Worm (Caenorhabditis elegans) whole organism, mixed stage, embryonic: ENCODE results near the gene fkh-4.
"Not testable (repeated sequence)": the region's sequence is repeated elsewhere in the genome, so short reads cannot be mapped to it uniquely, and the experiment has no call there.

Experiments used
- M03D4.4 ChIP-seq: sonication (generic microtip); optimal IDR thresholded peaks from 2 replicates; lab custom pipeline; 2017; ENCODE audit warnings: mild to moderate bottlenecking, missing genetic modification characterization, missing compliant biosample characterization
- bed-3 ChIP-seq: fragments of 200-800 bp; sonication (Bioruptor generic); optimal IDR thresholded peaks from 3 replicates; lab custom pipeline; 2018; ENCODE audit warnings: mild to moderate bottlenecking, missing genetic modification characterization, moderate library complexity, missing compliant biosample characterization
- blmp-1 ChIP-seq: fragments of 150-350 bp; optimal IDR thresholded peaks from 2 replicates; lab custom pipeline; 2014; ENCODE audit warnings: missing biosample characterization, missing genetic modification characterization
- ceh-39 ChIP-seq: fragments of 150-350 bp; optimal IDR thresholded peaks from 2 replicates; lab custom pipeline; 2014; ENCODE audit warnings: missing biosample characterization, missing genetic modification characterization
- ceh-43 ChIP-seq: fragments of 200-800 bp; sonication (Bioruptor generic); optimal IDR thresholded peaks from 2 replicates; lab custom pipeline; 2018; ENCODE audit warnings: mild to moderate bottlenecking, missing genetic modification characterization, moderate library complexity, missing compliant biosample characterization
- ceh-83 ChIP-seq: fragments of 200-800 bp; sonication (Bioruptor generic); optimal IDR thresholded peaks from 2 replicates; lab custom pipeline; 2018; ENCODE audit warnings: mild to moderate bottlenecking, missing genetic modification characterization, missing compliant biosample characterization
- ces-1 ChIP-seq: fragments of 150-350 bp; optimal IDR thresholded peaks from 2 replicates; lab custom pipeline; 2014; ENCODE audit warnings: missing biosample characterization, missing genetic modification reagents, missing genetic modification characterization
- drap-1 ChIP-seq: fragments of 200-800 bp; sonication (Bioruptor generic); optimal IDR thresholded peaks from 3 replicates; lab custom pipeline; 2018; ENCODE audit warnings: mild to moderate bottlenecking, missing genetic modification characterization, missing compliant biosample characterization
- elt-1 ChIP-seq: sonication (generic microtip); optimal IDR thresholded peaks from 2 replicates; lab custom pipeline; 2017; ENCODE audit warnings: missing genetic modification characterization, mild to moderate bottlenecking, missing compliant biosample characterization, antibody characterized with exemption, moderate library complexity, borderline replicate concordance; ENCODE audit not compliant: insufficient read depth
- flh-1 ChIP-seq: fragments of 200-800 bp; sonication (Bioruptor generic); optimal IDR thresholded peaks from 2 replicates; lab custom pipeline; 2018; ENCODE audit warnings: mild to moderate bottlenecking, missing genetic modification characterization, moderate library complexity, missing compliant biosample characterization
- ham-2 ChIP-seq: fragments of 200-800 bp; sonication (Bioruptor generic); optimal IDR thresholded peaks from 2 replicates; lab custom pipeline; 2018; ENCODE audit warnings: mild to moderate bottlenecking, missing genetic modification characterization, missing compliant biosample characterization
- hlh-1 ChIP-seq: fragments of 150-350 bp; optimal IDR thresholded peaks from 2 replicates; lab custom pipeline; 2014; ENCODE audit warnings: missing biosample characterization, missing genetic modification reagents, missing genetic modification characterization
- lin-32 ChIP-seq: fragments of 200-800 bp; sonication (Bioruptor generic); optimal IDR thresholded peaks from 2 replicates; lab custom pipeline; 2018; ENCODE audit warnings: mild to moderate bottlenecking, missing genetic modification characterization, missing compliant biosample characterization
- lsy-2 ChIP-seq: fragments of 150-350 bp; optimal IDR thresholded peaks from 2 replicates; lab custom pipeline; 2014; ENCODE audit warnings: missing biosample characterization, missing genetic modification characterization
- mab-5 ChIP-seq: fragments of 150-350 bp; optimal IDR thresholded peaks from 2 replicates; lab custom pipeline; 2014; ENCODE audit warnings: missing biosample characterization, missing genetic modification characterization
- mep-1 ChIP-seq: fragments of 150-350 bp; optimal IDR thresholded peaks from 2 replicates; lab custom pipeline; 2017; ENCODE audit warnings: missing biosample characterization, missing genetic modification reagents, missing genetic modification characterization, inconsistent platforms
- nhr-12 ChIP-seq: fragments of 150-350 bp; optimal IDR thresholded peaks from 2 replicates; lab custom pipeline; 2014; ENCODE audit warnings: missing biosample characterization, missing genetic modification characterization
- nhr-2 ChIP-seq: fragments of 150-350 bp; optimal IDR thresholded peaks from 2 replicates; lab custom pipeline; 2014; ENCODE audit warnings: missing biosample characterization, missing genetic modification characterization
- nhr-237 ChIP-seq: fragments of 150-350 bp; optimal IDR thresholded peaks from 2 replicates; lab custom pipeline; 2014; ENCODE audit warnings: missing biosample characterization, missing genetic modification characterization
- nhr-28 ChIP-seq: fragments of 150-350 bp; optimal IDR thresholded peaks from 2 replicates; lab custom pipeline; 2014; ENCODE audit warnings: missing biosample characterization, missing genetic modification characterization
- nhr-76 ChIP-seq: sonication (generic microtip); optimal IDR thresholded peaks from 2 replicates; lab custom pipeline; 2017; ENCODE audit warnings: missing biosample characterization, missing genetic modification characterization
- pha-4 ChIP-seq: fragments of 150-350 bp; optimal IDR thresholded peaks from 2 replicates; lab custom pipeline; 2018; ENCODE audit warnings: missing biosample characterization, missing genetic modification reagents, missing genetic modification characterization
- sem-2 ChIP-seq: fragments of 200-800 bp; sonication (Bioruptor generic); optimal IDR thresholded peaks from 2 replicates; lab custom pipeline; 2018; ENCODE audit warnings: mild to moderate bottlenecking, missing genetic modification characterization, missing compliant biosample characterization
- snpc-4 ChIP-seq: fragments of 150-350 bp; optimal IDR thresholded peaks from 2 replicates; lab custom pipeline; 2014; ENCODE audit warnings: missing biosample characterization, missing genetic modification characterization
- sptf-1 ChIP-seq: sonication (generic microtip); optimal IDR thresholded peaks from 2 replicates; lab custom pipeline; 2017; ENCODE audit warnings: mild to moderate bottlenecking, missing genetic modification characterization, moderate library complexity, missing compliant biosample characterization
- unc-39 ChIP-seq: fragments of 150-350 bp; optimal IDR thresholded peaks from 2 replicates; lab custom pipeline; 2014; ENCODE audit warnings: missing biosample characterization, missing genetic modification characterization
- unc-62 ChIP-seq: fragments of 150-350 bp; optimal IDR thresholded peaks from 2 replicates; lab custom pipeline; 2014; ENCODE audit warnings: missing biosample characterization, missing genetic modification reagents, missing genetic modification characterization
- zip-8 ChIP-seq: fragments of 150-350 bp; optimal IDR thresholded peaks from 2 replicates; lab custom pipeline; 2014; ENCODE audit warnings: missing biosample characterization, missing genetic modification characterization
- ztf-11 ChIP-seq: fragments of 150-350 bp; optimal IDR thresholded peaks from 2 replicates; lab custom pipeline; 2014; ENCODE audit warnings: missing biosample characterization, missing genetic modification characterization

Gene fkh-4

DNA sequence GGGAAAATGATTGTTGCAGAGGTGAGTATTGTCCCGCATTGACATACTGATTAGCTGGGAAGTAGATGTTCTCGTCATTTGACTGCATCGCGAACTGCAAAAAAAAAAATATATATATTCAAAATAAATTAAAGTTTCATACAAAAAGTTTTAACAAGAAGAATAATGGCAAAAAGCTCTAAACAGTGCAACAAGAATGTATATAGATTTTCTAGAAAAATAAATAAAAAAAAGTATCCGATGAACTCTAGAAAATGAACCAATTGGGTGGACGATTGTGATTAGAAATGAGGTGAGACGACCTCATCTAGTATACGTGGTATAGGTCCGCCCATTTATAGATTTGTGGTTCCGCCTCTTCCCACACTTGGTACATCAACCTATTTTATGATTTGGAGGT is at the start of gene fkh-4:
fkh-4 (minus strand) TSS at position 101 of the 400 bp plus-strand sequence.
- TF ChIP-seq unc-39; nhr-237 (tag; lab: Kevin White, UChicago); hlh-1 (tag; lab: Kevin White, UChicago): not testable (repeated sequence)

DNA sequence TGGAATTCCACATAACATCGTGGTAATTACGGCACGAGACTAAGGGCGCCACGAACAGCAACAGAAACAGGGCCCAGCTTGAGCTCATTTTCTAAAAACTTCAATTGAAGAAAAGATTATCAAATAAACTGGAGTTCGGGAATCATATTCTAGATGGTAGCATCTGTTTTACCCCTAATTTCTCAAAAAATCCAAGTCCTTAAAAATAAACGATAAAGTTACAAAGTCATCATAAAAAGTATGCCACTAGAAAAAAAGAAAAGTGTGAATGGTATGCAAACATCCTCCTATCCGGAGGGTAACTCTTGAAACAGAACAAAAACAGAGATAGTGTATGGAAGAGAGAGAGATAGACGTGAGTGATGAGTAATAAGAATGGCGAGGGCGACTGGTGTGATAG is 48.7 kb upstream of the fkh-4 start, which contains the start of gene efn-3:
efn-3 (minus strand) TSS at position 101 of the 400 bp plus-strand sequence.
- TF ChIP-seq ceh-83 (no peak), ces-1 (no peak), elt-1 (tag; lab: Kevin White, UChicago) (no peak), nhr-237 (tag; lab: Kevin White, UChicago) (no peak), sem-2 (GFP tag; lab: Kevin White, UChicago) (no peak), sptf-1 (tag; lab: Kevin White, UChicago) (no peak), nhr-76 (no peak), nhr-2 (tag; lab: Kevin White, UChicago) (no peak), ztf-11 (tag; lab: Kevin White, UChicago) (no peak), ceh-43 (GFP tag; lab: Kevin White, UChicago) (no peak), bed-3 (no peak), lsy-2 (no peak), unc-39 (no peak), M03D4.4 (no peak)

DNA sequence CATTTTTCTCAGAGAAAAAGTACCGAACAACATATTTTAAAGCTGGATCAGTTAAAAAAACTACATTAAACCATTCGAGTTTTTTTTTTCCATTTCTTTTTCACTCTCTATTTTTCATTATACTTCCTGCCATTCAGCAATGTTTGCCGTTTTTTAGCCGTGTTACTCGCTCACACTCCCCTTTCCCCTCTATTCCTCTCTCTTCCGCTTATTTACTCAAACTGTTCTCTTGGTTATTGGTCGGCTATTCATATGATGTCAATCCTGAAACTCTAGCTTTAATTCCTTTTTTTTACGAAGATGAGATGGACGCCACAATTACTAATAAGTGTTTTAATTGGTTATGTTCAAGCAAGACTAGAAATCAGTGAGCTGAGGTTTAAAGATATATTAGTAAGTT is 43.2 kb upstream of the fkh-4 start, which contains the start of gene tre-4:
tre-4 (plus strand) TSS at position 301 of the 400 bp plus-strand sequence.
- TF ChIP-seq lin-32 (GFP tag; lab: Kevin White, UChicago) (no peak), mep-1 (tag; lab: Kevin White, UChicago) (no peak), nhr-76 (no peak), ztf-11 (tag; lab: Kevin White, UChicago) (no peak), blmp-1 (tag; lab: Kevin White, UChicago) (no peak), ceh-39 (tag; lab: Kevin White, UChicago) (no peak), pha-4 (tag; lab: Kevin White, UChicago) (no peak), sptf-1 (tag; lab: Kevin White, UChicago) (no peak), flh-1 (GFP tag; lab: Kevin White, UChicago) (no peak), zip-8 (tag; lab: Kevin White, UChicago) (no peak), drap-1 (GFP tag; lab: Kevin White, UChicago) (no peak), sem-2 (GFP tag; lab: Kevin White, UChicago) (no peak), lsy-2 (no peak), nhr-28 (tag; lab: Kevin White, UChicago) (no peak), ceh-43 (GFP tag; lab: Kevin White, UChicago) (no peak), ceh-83 (no peak), ces-1 (no peak), mab-5 (no peak)

DNA sequence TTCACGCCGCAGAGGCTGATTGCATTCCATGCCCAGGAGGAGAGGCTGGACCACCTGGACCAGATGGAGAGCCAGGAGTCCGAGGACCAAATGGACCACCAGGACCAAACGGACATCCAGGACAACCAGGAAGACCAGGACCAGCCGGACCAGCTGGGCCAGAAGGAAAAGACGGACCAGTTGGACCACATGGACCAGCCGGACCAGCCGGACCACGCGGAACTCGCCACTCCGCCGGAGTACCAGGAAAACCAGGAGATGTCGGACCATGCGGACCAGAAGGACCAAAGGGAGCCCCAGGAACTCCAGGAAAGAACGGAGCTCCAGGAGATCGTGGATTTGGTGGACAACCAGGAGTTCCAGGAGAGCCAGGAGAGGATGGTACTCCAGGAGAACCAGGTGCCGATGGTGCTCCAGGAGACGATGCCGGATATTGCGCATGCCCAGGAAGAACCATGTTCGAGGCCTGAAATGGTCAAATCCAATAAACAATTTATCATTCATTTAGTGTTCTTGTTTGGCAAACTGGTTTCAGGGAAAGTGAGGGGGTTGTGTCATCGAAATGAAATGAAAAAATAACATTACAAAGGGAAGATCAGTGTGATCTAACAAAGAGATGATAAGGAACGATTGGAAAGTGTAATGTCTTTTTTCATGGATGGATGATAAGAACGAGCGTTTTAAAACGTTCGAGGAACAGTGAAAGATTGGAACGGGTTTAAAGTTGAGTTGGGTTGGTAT is 41.4 kb upstream of the fkh-4 start:
- no peak for TF ChIP-seq ham-2 (GFP tag; lab: Kevin White, UChicago)
- TF ChIP-seq hlh-1 (tag; lab: Kevin White, UChicago): no peak
- TF ChIP-seq drap-1 (GFP tag; lab: Kevin White, UChicago): no peak
- no peak for TF ChIP-seq snpc-4 (tag; lab: Kevin White, UChicago)
- TF ChIP-seq unc-62 (GFP tag; lab: Kevin White, UChicago): no peak
- no peak for TF ChIP-seq zip-8 (tag; lab: Kevin White, UChicago)
- TF ChIP-seq nhr-2 (tag; lab: Kevin White, UChicago): no peak

DNA sequence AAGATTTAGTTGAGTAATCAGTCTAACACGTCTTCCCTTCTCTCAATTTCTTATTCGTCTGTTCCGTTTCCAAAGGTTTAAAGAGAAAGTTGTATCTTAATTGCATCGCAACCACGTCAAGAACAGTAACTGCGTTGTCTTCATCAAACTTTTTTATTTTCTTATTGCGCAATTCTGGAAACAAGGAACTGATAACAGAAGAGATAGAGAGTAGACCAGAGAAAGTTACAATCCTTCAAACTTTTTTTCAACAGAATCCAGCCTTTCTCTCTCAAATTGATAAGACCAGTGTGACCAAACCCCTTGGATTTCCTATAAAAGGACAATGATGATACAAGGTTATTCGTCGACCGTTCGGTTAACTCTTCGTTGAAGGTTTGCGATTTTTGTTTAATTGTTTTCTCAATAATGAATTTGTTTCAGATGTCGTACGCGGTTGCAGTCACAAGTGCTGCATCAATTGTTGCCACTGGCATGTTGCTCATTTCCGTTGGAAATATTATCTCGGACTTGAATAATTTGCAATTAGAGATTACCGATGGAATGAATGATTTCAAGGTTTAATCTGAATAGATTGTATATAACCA is 40.5 kb upstream of the fkh-4 start, which contains the start of gene col-184:
col-184 (plus strand) TSS at position 409 of the 587 bp plus-strand sequence.
- TF ChIP-seq drap-1 (GFP tag; lab: Kevin White, UChicago): no peak
- TF ChIP-seq nhr-12: no peak
- peak; percentile 52 for TF ChIP-seq zip-8 (tag; lab: Kevin White, UChicago)
